Worm (Caenorhabditis elegans) whole organism, L2 larva: ENCODE data around the gene ugt-3.

Experiments used
- ZK546.5 ChIP-seq: sonication (generic microtip); optimal IDR thresholded peaks from 2 replicates; lab custom pipeline; 2017; ENCODE audit warnings: missing biosample characterization, missing genetic modification characterization
- aly-2 ChIP-seq: fragments of 150-350 bp; optimal IDR thresholded peaks from 2 replicates; lab custom pipeline; 2014; ENCODE audit warnings: missing biosample characterization, missing genetic modification characterization
- ama-1 ChIP-seq: fragments of 150-350 bp; optimal IDR thresholded peaks from 2 replicates; lab custom pipeline; 2018; ENCODE audit warnings: inconsistent platforms
- ceh-82 ChIP-seq: fragments of 150-350 bp; optimal IDR thresholded peaks from 2 replicates; lab custom pipeline; 2014; ENCODE audit warnings: missing biosample characterization, missing genetic modification characterization
- gmeb-1 ChIP-seq: fragments of 150-350 bp; optimal IDR thresholded peaks from 2 replicates; lab custom pipeline; 2014; ENCODE audit warnings: missing biosample characterization, missing genetic modification characterization
- nhr-11 ChIP-seq: fragments of 150-350 bp; optimal IDR thresholded peaks from 2 replicates; lab custom pipeline; 2014; ENCODE audit warnings: missing biosample characterization, missing genetic modification characterization
- sem-4 ChIP-seq: fragments of 150-350 bp; optimal IDR thresholded peaks from 2 replicates; lab custom pipeline; 2014; ENCODE audit warnings: missing biosample characterization, missing genetic modification reagents, missing genetic modification characterization
- snpc-4 ChIP-seq: fragments of 150-350 bp; optimal IDR thresholded peaks from 2 replicates; lab custom pipeline; 2014; ENCODE audit warnings: missing biosample characterization, missing genetic modification characterization
- unc-62 ChIP-seq: fragments of 150-350 bp; optimal IDR thresholded peaks from 2 replicates; lab custom pipeline; 2014; ENCODE audit warnings: missing biosample characterization, missing genetic modification reagents, missing genetic modification characterization
- zag-1 ChIP-seq: fragments of 150-350 bp; optimal IDR thresholded peaks from 2 replicates; lab custom pipeline; 2014; ENCODE audit warnings: missing biosample characterization, missing genetic modification characterization

DNA sequence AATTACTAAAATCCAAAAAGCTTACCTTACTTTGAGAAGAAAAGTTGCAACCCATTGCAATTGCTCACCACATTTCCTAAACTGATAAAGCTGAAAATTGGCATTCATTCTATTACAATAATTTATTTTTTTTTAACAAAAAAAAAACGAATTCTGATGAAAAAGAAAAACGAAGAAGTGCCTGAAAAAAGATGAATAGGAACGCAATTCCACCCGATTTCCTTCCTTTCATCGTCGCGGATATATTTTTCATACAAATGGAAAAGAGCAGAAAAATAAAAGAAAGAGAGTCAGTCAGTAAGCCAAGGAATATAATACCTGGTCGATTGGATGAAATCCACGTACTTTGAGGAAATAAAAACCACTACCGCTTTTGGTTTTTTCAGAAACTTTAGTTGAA is 45.2 kb downstream of the ugt-3 start, which contains the start of gene gpa-13:
- no peak for TF ChIP-seq snpc-4 (tag; lab: Kevin White, UChicago)
- no peak for TF ChIP-seq unc-62 (GFP tag; lab: Kevin White, UChicago)
- no peak for TF ChIP-seq gmeb-1
- no peak for TF ChIP-seq nhr-11
- no peak for TF ChIP-seq aly-2 (tag; lab: Kevin White, UChicago)
- no peak for TF ChIP-seq ama-1 (lab: Kevin White, UChicago)
- TF ChIP-seq ceh-82 (tag; lab: Kevin White, UChicago), result no peak
- no peak for TF ChIP-seq zag-1 (tag; lab: Kevin White, UChicago)
- TF ChIP-seq ZK546.5 (tag; lab: Kevin White, UChicago), result no peak
- TF ChIP-seq sem-4, result no peak
